Worm (Caenorhabditis elegans): Measurements from ENCODE around the gene ampd-1.

- TF ChIP-seq dao-5 (tag; optimal IDR thresholded peaks at IDR 0.05) (no peak), W03F9.2 (tag; optimal IDR thresholded peaks at IDR 0.05) (no peak)
Measured at ce11 chrII:5255435-5255834, 52.3 kb downstream of the ampd-1 start, which contains the start of gene frpr-4.
